Fruit fly (Drosophila melanogaster) whole organism, embryonic: Measurements from ENCODE around the gene CG15725.

ENCODE experiments used
- BEAF-32 ChIP-seq: fragments of 200-800 bp; sonication (Bioruptor generic); optimal IDR thresholded peaks from 3 replicates; lab custom pipeline; 2017; ENCODE audit warnings: missing biosample characterization, missing genetic modification characterization, mild to moderate bottlenecking, moderate library complexity, missing genetic modification reagents
- CG10147 ChIP-seq: fragments of 200-800 bp; sonication (Bioruptor generic); optimal IDR thresholded peaks from 2 replicates; lab custom pipeline; 2019; ENCODE audit warnings: missing biosample characterization, mild to moderate bottlenecking, missing genetic modification characterization, moderate library complexity
- CG12744 ChIP-seq: fragments of 200-800 bp; sonication (Bioruptor generic); optimal IDR thresholded peaks from 2 replicates; lab custom pipeline; 2016; ENCODE audit warnings: missing biosample characterization, missing genetic modification characterization
- CG13624 ChIP-seq: fragments of 200-800 bp; sonication (Bioruptor generic); optimal IDR thresholded peaks from 2 replicates; lab custom pipeline; 2016; ENCODE audit warnings: missing biosample characterization, missing genetic modification characterization
- CG14014 ChIP-seq: fragments of 200-800 bp; sonication (Bioruptor generic); IDR thresholded peaks from 2 replicates; pipeline ENCODE4 v1.3.6; 2022; ENCODE audit warnings: missing biosample characterization, missing genetic modification characterization
- CG15269 ChIP-seq: fragments of 200-800 bp; sonication (Bioruptor generic); optimal IDR thresholded peaks from 2 replicates; lab custom pipeline; 2018; ENCODE audit warnings: missing biosample characterization, mild to moderate bottlenecking, missing genetic modification characterization, moderate library complexity
- CG17829 ChIP-seq: fragments of 200-800 bp; optimal IDR thresholded peaks from 2 replicates; lab custom pipeline; 2019; ENCODE audit warnings: missing biosample characterization, mild to moderate bottlenecking, missing genetic modification characterization, moderate library complexity
- CG33557 ChIP-seq: fragments of 200-800 bp; sonication (Bioruptor generic); optimal IDR thresholded peaks from 2 replicates; lab custom pipeline; 2019; ENCODE audit warnings: missing biosample characterization, mild to moderate bottlenecking, missing genetic modification characterization, moderate library complexity
- CG3838 ChIP-seq: fragments of 200-800 bp; sonication (Bioruptor generic); optimal IDR thresholded peaks from 3 replicates; lab custom pipeline; 2016; ENCODE audit warnings: missing biosample characterization, missing genetic modification characterization
- CG3995 ChIP-seq: fragments of 200-800 bp; sonication (Bioruptor generic); optimal IDR thresholded peaks from 3 replicates; lab custom pipeline; 2016; ENCODE audit warnings: missing biosample characterization, missing genetic modification characterization
- CG42726 ChIP-seq: fragments of 200-800 bp; sonication (Bioruptor generic); IDR thresholded peaks from 2 replicates; pipeline ENCODE4 v1.3.6; 2022; ENCODE audit warnings: missing biosample characterization, missing genetic modification characterization; ENCODE audit not compliant: partially characterized antibody
- CG5180 ChIP-seq: fragments of 200-800 bp; sonication (Bioruptor generic); optimal IDR thresholded peaks from 3 replicates; lab custom pipeline; 2017; ENCODE audit warnings: missing biosample characterization, missing genetic modification characterization, mild to moderate bottlenecking, moderate library complexity, missing genetic modification reagents
- CG6689 ChIP-seq: fragments of 200-800 bp; sonication (Bioruptor generic); IDR thresholded peaks from 2 replicates; pipeline ENCODE4 v1.3.6; 2022; ENCODE audit warnings: missing biosample characterization, missing genetic modification characterization
- CG7372 ChIP-seq: fragments of 200-800 bp; sonication (Bioruptor generic); IDR thresholded peaks from 2 replicates; pipeline ENCODE4 v1.3.6; 2022; ENCODE audit warnings: missing biosample characterization, missing genetic modification characterization
- CG7839 ChIP-seq: fragments of 200-800 bp; sonication (Bioruptor generic); optimal IDR thresholded peaks from 3 replicates; lab custom pipeline; 2018; ENCODE audit warnings: missing biosample characterization, mild to moderate bottlenecking, missing genetic modification characterization, moderate library complexity
- CG9727 ChIP-seq: fragments of 200-800 bp; sonication (Bioruptor generic); optimal IDR thresholded peaks from 3 replicates; lab custom pipeline; 2017; ENCODE audit warnings: missing biosample characterization, mild to moderate bottlenecking, missing genetic modification characterization
- CrebB ChIP-seq: fragments of 200-800 bp; sonication (Bioruptor generic); optimal IDR thresholded peaks from 3 replicates; lab custom pipeline; 2018; ENCODE audit warnings: missing biosample characterization, mild to moderate bottlenecking, missing genetic modification characterization
- D ChIP-seq, 2 experiments: fragments of 200-800 bp in 1 of 2; fragments of >200 bp in 1 of 2; sonication (Bioruptor generic) in 1 of 2; optimal IDR thresholded peaks; 2 replicates in 1 of 2; 3 replicates in 1 of 2; lab custom pipeline; 2017; ENCODE audit warnings: mild to moderate bottlenecking in 1 of 2, missing biosample characterization in 1 of 2, missing genetic modification characterization in 1 of 2, missing genetic modification reagents in 1 of 2
- E2f1 ChIP-seq: fragments of 200-800 bp; sonication (Bioruptor generic); IDR thresholded peaks from 2 replicates; pipeline ENCODE4 v1.3.6; 2022; ENCODE audit warnings: missing biosample characterization, missing genetic modification characterization
- Eip74EF ChIP-seq, 2 experiments: fragments of 200-800 bp in 1 of 2; fragments of >200 bp in 1 of 2; sonication (Bioruptor generic) in 1 of 2; optimal IDR thresholded peaks; 2 replicates each; lab custom pipeline; 2017 to 2019; ENCODE audit warnings: missing biosample characterization in 2 of 2, missing genetic modification characterization in 2 of 2, mild to moderate bottlenecking in 1 of 2, moderate library complexity in 1 of 2
- Elba2 ChIP-seq: fragments of 200-800 bp; sonication (Bioruptor generic); optimal IDR thresholded peaks from 3 replicates; lab custom pipeline; 2016; ENCODE audit warnings: missing biosample characterization, missing genetic modification characterization
- Fer1 ChIP-seq: fragments of 200-800 bp; sonication (Bioruptor generic); optimal IDR thresholded peaks from 2 replicates; lab custom pipeline; 2017; ENCODE audit warnings: missing biosample characterization, mild to moderate bottlenecking, missing genetic modification characterization
- Fer3 ChIP-seq: fragments of 200-800 bp; sonication (Bioruptor generic); optimal IDR thresholded peaks from 2 replicates; lab custom pipeline; 2018; ENCODE audit warnings: missing biosample characterization, mild to moderate bottlenecking, missing genetic modification characterization, moderate library complexity
- HLH4C ChIP-seq: fragments of 200-800 bp; sonication (Bioruptor generic); IDR thresholded peaks from 3 replicates; pipeline ENCODE4 v1.3.6; 2022; ENCODE audit warnings: missing biosample characterization, missing genetic modification characterization; ENCODE audit not compliant: partially characterized antibody
- HLH54F ChIP-seq: fragments of 200-800 bp; sonication (Bioruptor generic); optimal IDR thresholded peaks from 3 replicates; lab custom pipeline; 2016; ENCODE audit warnings: missing biosample characterization, missing genetic modification characterization
- Jarid2 ChIP-seq: fragments of 200-800 bp; sonication (Bioruptor generic); optimal IDR thresholded peaks from 3 replicates; lab custom pipeline; 2017; ENCODE audit warnings: mild to moderate bottlenecking, missing biosample characterization, missing genetic modification reagents, missing genetic modification characterization
- Max ChIP-seq: fragments of 200-800 bp; sonication (Bioruptor generic); optimal IDR thresholded peaks from 2 replicates; lab custom pipeline; 2016; ENCODE audit warnings: missing biosample characterization, mild to moderate bottlenecking, missing genetic modification characterization
- Oaz ChIP-seq: fragments of 200-800 bp; sonication (Bioruptor generic); IDR thresholded peaks from 2 replicates; pipeline ENCODE4 v1.3.6; 2022; ENCODE audit warnings: missing biosample characterization, missing genetic modification characterization
- PHDP ChIP-seq: fragments of 200-800 bp; sonication (Bioruptor generic); optimal IDR thresholded peaks from 3 replicates; lab custom pipeline; 2018; ENCODE audit warnings: missing biosample characterization, mild to moderate bottlenecking, missing genetic modification characterization, moderate library complexity
- Ptx1 ChIP-seq: fragments of 200-800 bp; sonication (Bioruptor generic); IDR thresholded peaks from 2 replicates; pipeline ENCODE4 v1.3.6; 2022; ENCODE audit warnings: missing biosample characterization, missing genetic modification characterization
- Sox102F ChIP-seq: fragments of 200-800 bp; sonication (Bioruptor generic); optimal IDR thresholded peaks from 2 replicates; lab custom pipeline; 2018; ENCODE audit warnings: missing biosample characterization, mild to moderate bottlenecking, missing genetic modification characterization, moderate library complexity
- Vsx1 ChIP-seq: fragments of 200-800 bp; sonication (Bioruptor generic); optimal IDR thresholded peaks from 2 replicates; lab custom pipeline; 2017; ENCODE audit warnings: missing biosample characterization, mild to moderate bottlenecking, missing genetic modification characterization, missing genetic modification reagents
- ase ChIP-seq: fragments of 200-800 bp; sonication (Bioruptor generic); IDR thresholded peaks from 3 replicates; pipeline ENCODE4 v1.3.6; 2022; ENCODE audit warnings: missing biosample characterization, missing genetic modification characterization
- bowl ChIP-seq: fragments of 200-800 bp; sonication (Bioruptor generic); IDR thresholded peaks from 2 replicates; pipeline ENCODE4 v1.3.6; 2022; ENCODE audit warnings: missing biosample characterization, missing genetic modification characterization
- da ChIP-seq: fragments of 200-800 bp; sonication (Bioruptor generic); optimal IDR thresholded peaks from 2 replicates; lab custom pipeline; 2016; ENCODE audit warnings: missing biosample characterization, missing genetic modification characterization
- fd64A ChIP-seq: fragments of 200-800 bp; sonication (Bioruptor generic); optimal IDR thresholded peaks from 3 replicates; lab custom pipeline; 2018; ENCODE audit warnings: missing biosample characterization, mild to moderate bottlenecking, missing genetic modification characterization
- gcm2 ChIP-seq: fragments of 200-800 bp; sonication (Bioruptor generic); optimal IDR thresholded peaks from 2 replicates; lab custom pipeline; 2016; ENCODE audit warnings: missing biosample characterization, missing genetic modification characterization
- her ChIP-seq: fragments of 200-800 bp; sonication (Bioruptor generic); optimal IDR thresholded peaks from 2 replicates; lab custom pipeline; 2016; ENCODE audit warnings: missing biosample characterization, missing genetic modification characterization
- ken ChIP-seq: fragments of 200-800 bp; sonication (Bioruptor generic); IDR thresholded peaks from 3 replicates; pipeline ENCODE4 v1.3.6; 2022; ENCODE audit warnings: missing biosample characterization, missing genetic modification characterization
- kni ChIP-seq: fragments of 200-800 bp; sonication (Bioruptor generic); optimal IDR thresholded peaks from 3 replicates; lab custom pipeline; 2017; ENCODE audit warnings: mild to moderate bottlenecking, missing biosample characterization, missing genetic modification reagents, missing genetic modification characterization
- maf-S ChIP-seq: fragments of 200-800 bp; sonication (Bioruptor generic); optimal IDR thresholded peaks from 2 replicates; lab custom pipeline; 2016; ENCODE audit warnings: missing biosample characterization, missing genetic modification characterization
- onecut ChIP-seq: fragments of 200-800 bp; sonication (Bioruptor generic); IDR thresholded peaks from 2 replicates; pipeline ENCODE4 v1.3.6; 2022; ENCODE audit warnings: missing biosample characterization, missing genetic modification characterization
- phol ChIP-seq: fragments of 200-800 bp; sonication (Bioruptor generic); optimal IDR thresholded peaks from 3 replicates; lab custom pipeline; 2018; ENCODE audit warnings: missing biosample characterization, mild to moderate bottlenecking, missing genetic modification characterization, moderate library complexity
- pnt ChIP-seq: fragments of 200-800 bp; sonication (Bioruptor generic); optimal IDR thresholded peaks from 3 replicates; lab custom pipeline; 2016; ENCODE audit warnings: missing biosample characterization, missing genetic modification characterization
- sd ChIP-seq: fragments of 200-800 bp; sonication (Bioruptor generic); optimal IDR thresholded peaks from 3 replicates; lab custom pipeline; 2018; ENCODE audit warnings: missing biosample characterization, mild to moderate bottlenecking, missing genetic modification characterization, moderate library complexity
- sens ChIP-seq: fragments of 200-800 bp; sonication (Bioruptor generic); peaks from one replicate; lab custom pipeline; 2016; ENCODE audit warnings: missing biosample characterization, missing genetic modification characterization
- sob ChIP-seq: fragments of 200-800 bp; sonication (Bioruptor generic); IDR thresholded peaks from 2 replicates; pipeline ENCODE4 v1.3.6; 2022; ENCODE audit warnings: missing biosample characterization, missing genetic modification characterization
- ssp ChIP-seq: fragments of 200-800 bp; sonication (Bioruptor generic); IDR thresholded peaks from 2 replicates; pipeline ENCODE4 v1.3.6; 2022; ENCODE audit warnings: missing biosample characterization, missing genetic modification characterization
- vvl ChIP-seq: fragments of 200-800 bp; sonication (Bioruptor generic); IDR thresholded peaks from 2 replicates; pipeline ENCODE4 v1.3.6; 2022; ENCODE audit warnings: missing biosample characterization, missing genetic modification characterization

The CG15725 gene

DNA sequence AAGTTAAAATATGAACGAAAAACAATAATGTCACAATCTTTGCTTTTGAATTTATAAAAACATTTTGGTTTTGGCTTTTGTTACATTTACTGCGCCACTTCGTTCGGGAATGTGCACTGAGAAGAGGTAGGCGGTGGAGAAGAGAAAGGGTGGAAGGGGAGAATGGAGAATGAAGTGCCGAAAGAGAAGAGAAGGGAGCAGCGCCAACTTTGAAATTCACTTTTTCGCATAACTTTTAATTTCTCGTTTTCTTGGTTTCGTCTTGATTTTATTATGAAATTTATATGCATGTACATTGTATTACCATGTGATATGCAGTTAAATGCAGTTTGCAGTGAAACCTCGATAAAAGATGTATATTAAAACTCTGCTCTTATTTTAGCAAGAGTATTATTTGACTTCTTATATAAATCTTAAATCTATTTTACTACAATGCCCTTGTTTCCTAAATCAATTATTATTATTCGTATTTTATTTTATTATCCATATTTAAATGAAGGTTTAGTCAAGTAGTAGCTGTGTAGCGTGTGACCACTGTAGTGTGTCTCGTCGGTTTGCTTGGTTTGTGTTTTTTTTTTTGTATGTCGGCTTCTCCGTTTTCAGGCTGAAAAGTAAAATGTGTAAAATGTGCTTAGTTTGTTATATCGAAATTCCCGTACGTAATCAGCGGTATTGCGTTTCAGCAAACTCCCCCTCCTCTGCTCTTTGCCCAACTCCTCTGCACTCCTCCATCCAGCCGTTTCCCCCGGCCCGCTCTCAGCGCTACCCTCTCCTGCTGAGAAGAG, 42.8 kb upstream of the CG15725 start (continued):
- TF ChIP-seq her (no peak), Eip74EF (GFP tag; optimal IDR thresholded peaks at IDR 0.05; lab: Kevin White, UChicago) (no peak), CG9727 (GFP tag; lab: Kevin White, UChicago) (peak; percentile 24), CG3995 (no peak), fd64A (no peak), bowl (GFP tag; lab: Robert Waterston, UW) (no peak), CG15269 (tag; lab: Kevin White, UChicago) (peak; percentile 17), CG14014 (GFP tag; lab: Robert Waterston, UW) (no peak), Ptx1 (no peak), ase (GFP tag; lab: Robert Waterston, UW) (no peak), phol (tag; lab: Kevin White, UChicago) (peak; percentile 10), CG3838 (no peak), sob (GFP tag; lab: Robert Waterston, UW) (no peak), CG42726 (no peak; the same call in 1 of the 2 replicates), CG17829 (peak; percentile 13), Vsx1 (no peak), D (optimal IDR thresholded peaks at IDR 0.05; lab: Kevin White, UChicago) (no peak), D (GFP tag; optimal IDR thresholded peaks at IDR 0.05; lab: Kevin White, UChicago) (peak; percentile 2), Elba2 (no peak), ken (GFP tag; lab: Robert Waterston, UW) (0 out of 3 replicates have a peak, but pooled peaks have one; percentile 39), HLH54F (GFP tag; lab: Kevin White, UChicago) (no peak), Oaz (no peak), E2f1 (GFP tag; lab: Robert Waterston, UW) (no peak), Max (GFP tag; lab: Kevin White, UChicago) (no peak), CG13624 (no peak), CG10147 (GFP tag; lab: Kevin White, UChicago) (no peak), Jarid2 (GFP tag; lab: Kevin White, UChicago) (no peak), gcm2 (GFP tag; lab: Kevin White, UChicago) (no peak), da (GFP tag; lab: Kevin White, UChicago) (no peak), CG12744 (GFP tag; lab: Kevin White, UChicago) (no peak), maf-S (GFP tag; lab: Kevin White, UChicago) (no peak), pnt (GFP tag; lab: Kevin White, UChicago) (no peak), vvl (GFP tag; lab: Robert Waterston, UW) (no peak), CG6689 (GFP tag; lab: Robert Waterston, UW) (0 out of 2 replicates have a peak, but pooled peaks have one; percentile 38), CrebB (tag; lab: Kevin White, UChicago) (no peak), HLH4C (GFP tag; lab: Robert Waterston, UW) (no peak), CG5180 (GFP tag; lab: Kevin White, UChicago) (no peak), CG33557 (GFP tag; lab: Kevin White, UChicago) (peak; percentile 15), PHDP (tag; lab: Kevin White, UChicago) (peak; percentile 26), kni (no peak), CG7372 (GFP tag; lab: Robert Waterston, UW) (no peak), BEAF-32 (GFP tag; lab: Kevin White, UChicago) (no peak), ssp (GFP tag; lab: Robert Waterston, UW) (no peak), CG7839 (peak; percentile 36), sens (GFP tag; lab: Kevin White, UChicago) (peak; percentile 44), Sox102F (GFP tag; lab: Kevin White, UChicago) (peak; percentile 37), sd (no peak), onecut (GFP tag; lab: Robert Waterston, UW) (no peak), Fer3 (no peak), Fer1 (GFP tag; lab: Kevin White, UChicago) (no peak)
